Worm (Caenorhabditis elegans) whole organism, mixed stage, embryonic: ENCODE results near the gene F46G10.1.

Experiments
- ces-1 ChIP-seq: fragments of 150-350 bp; optimal IDR thresholded peaks from 2 replicates; lab custom pipeline; 2014; ENCODE audit warnings: missing biosample characterization, missing genetic modification reagents, missing genetic modification characterization
- drap-1 ChIP-seq: fragments of 200-800 bp; sonication (Bioruptor generic); optimal IDR thresholded peaks from 3 replicates; lab custom pipeline; 2018; ENCODE audit warnings: mild to moderate bottlenecking, missing genetic modification characterization, missing compliant biosample characterization
- flh-1 ChIP-seq: fragments of 200-800 bp; sonication (Bioruptor generic); optimal IDR thresholded peaks from 2 replicates; lab custom pipeline; 2018; ENCODE audit warnings: mild to moderate bottlenecking, missing genetic modification characterization, moderate library complexity, missing compliant biosample characterization
- lin-13 ChIP-seq: fragments of 150-350 bp; optimal IDR thresholded peaks from 2 replicates; lab custom pipeline; 2014; ENCODE audit warnings: missing biosample characterization, missing genetic modification characterization
- nhr-237 ChIP-seq: fragments of 150-350 bp; optimal IDR thresholded peaks from 2 replicates; lab custom pipeline; 2014; ENCODE audit warnings: missing biosample characterization, missing genetic modification characterization
- nhr-28 ChIP-seq: fragments of 150-350 bp; optimal IDR thresholded peaks from 2 replicates; lab custom pipeline; 2014; ENCODE audit warnings: missing biosample characterization, missing genetic modification characterization
- nhr-76 ChIP-seq: sonication (generic microtip); optimal IDR thresholded peaks from 2 replicates; lab custom pipeline; 2017; ENCODE audit warnings: missing biosample characterization, missing genetic modification characterization
- unc-39 ChIP-seq: fragments of 150-350 bp; optimal IDR thresholded peaks from 2 replicates; lab custom pipeline; 2014; ENCODE audit warnings: missing biosample characterization, missing genetic modification characterization
- unc-62 ChIP-seq: fragments of 150-350 bp; optimal IDR thresholded peaks from 2 replicates; lab custom pipeline; 2014; ENCODE audit warnings: missing biosample characterization, missing genetic modification reagents, missing genetic modification characterization

DNA sequence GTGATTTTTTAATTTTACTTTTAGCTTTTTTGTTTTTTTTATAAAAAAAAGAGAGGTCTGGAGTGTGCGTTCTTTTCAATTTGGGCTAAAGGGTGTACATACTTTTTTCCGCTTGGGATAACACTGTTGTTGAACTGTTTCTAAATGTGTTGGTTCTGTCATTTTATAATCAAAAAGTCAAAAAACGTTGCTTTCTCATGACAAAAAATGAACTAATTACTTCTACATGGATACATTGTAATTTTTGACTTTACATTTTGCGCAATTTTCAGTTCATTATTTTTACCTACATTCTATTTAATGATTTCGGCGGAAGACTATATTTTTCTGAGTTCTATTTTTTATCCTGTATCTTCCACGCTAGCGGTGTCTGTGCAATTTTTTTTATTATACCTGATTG is 20.0 kb downstream of the F46G10.1 start, which contains the start of gene srd-38:
- TF ChIP-seq unc-39 (no peak), nhr-237 (no peak), drap-1 (GFP tag; lab: Kevin White, UChicago) (no peak), nhr-28 (no peak), ces-1 (GFP tag; lab: Kevin White, UChicago) (no peak), flh-1 (GFP tag; lab: Kevin White, UChicago) (no peak), lin-13 (tag; lab: Kevin White, UChicago) (no peak), nhr-76 (tag; lab: Kevin White, UChicago) (no peak), unc-62 (no peak)
